Worm (Caenorhabditis elegans): Measurements from ENCODE around the gene F26F4.9.

F26F4.9 gene

ce11 chrIII:4875663-4876062 is 36.7 kb downstream of the F26F4.9 start:
- TF ChIP-seq C34F6.9 (tag; optimal IDR thresholded peaks at IDR 0.05) = peak; percentile 49
- peak; percentile 50 for TF ChIP-seq nhr-129 (tag; optimal IDR thresholded peaks at IDR 0.05)
- peak; percentile 9 for TF ChIP-seq sma-9 (GFP tag; optimal IDR thresholded peaks at IDR 0.05)
- no peak for TF ChIP-seq sma-9 (tag; optimal IDR thresholded peaks at IDR 0.05)
- no peak for TF ChIP-seq ztf-11 (tag; optimal IDR thresholded peaks at IDR 0.05)
- no peak for TF ChIP-seq elt-1 (tag; optimal IDR thresholded peaks at IDR 0.05)
- no peak for TF ChIP-seq fos-1 (tag; optimal IDR thresholded peaks at IDR 0.05)
- peak; percentile 4 for TF ChIP-seq lin-11 (tag; optimal IDR thresholded peaks at IDR 0.05)
- no peak for TF ChIP-seq ztf-1 (GFP tag; conservative IDR thresholded peaks at IDR 0.05)
- TF ChIP-seq blmp-1 (tag; optimal IDR thresholded peaks at IDR 0.05; ENCODE audit: insufficient read depth) = no peak
- TF ChIP-seq unc-39 (tag; optimal IDR thresholded peaks at IDR 0.05) = no peak
- no peak for TF ChIP-seq nhr-23 (tag; optimal IDR thresholded peaks at IDR 0.05)
- no peak for TF ChIP-seq nhr-77 (tag; optimal IDR thresholded peaks at IDR 0.05)
- no peak for TF ChIP-seq nhr-11 (tag; optimal IDR thresholded peaks at IDR 0.05)
- TF ChIP-seq alr-1 (tag; optimal IDR thresholded peaks at IDR 0.05) = no peak
- no peak for TF ChIP-seq mdl-1 (tag; optimal IDR thresholded peaks at IDR 0.05)

- TF ChIP-seq sma-3 (GFP tag; optimal IDR thresholded peaks at IDR 0.05) (no peak), skn-1 (tag; optimal IDR thresholded peaks at IDR 0.05) (no peak), nhr-25 (tag; optimal IDR thresholded peaks at IDR 0.05) (no peak), nhr-11 (tag; optimal IDR thresholded peaks at IDR 0.05) (no peak), unc-55 (GFP tag; optimal IDR thresholded peaks at IDR 0.05) (no peak), ama-1 (optimal IDR thresholded peaks at IDR 0.05) (no peak), snpc-4 (tag; optimal IDR thresholded peaks at IDR 0.05) (no peak), ztf-4 (tag; optimal IDR thresholded peaks at IDR 0.05) (no peak)
These were observed 37.6 kb downstream of the F26F4.9 start, which contains the start of gene C35D10.12 for ce11 chrIII:4874671-4875070. C35D10.12 (minus strand) TSS chrIII:4874771.

ce11 chrIII:4873395-4873794 is 38.9 kb downstream of the F26F4.9 start:
- TF ChIP-seq F13H6.1 (tag; optimal IDR thresholded peaks at IDR 0.05) (no peak), egl-27 (tag; optimal IDR thresholded peaks at IDR 0.05) (no peak), ztf-1 (GFP tag; conservative IDR thresholded peaks at IDR 0.05) (no peak), gmeb-1 (tag; optimal IDR thresholded peaks at IDR 0.05) (no peak), unc-62 (GFP tag; optimal IDR thresholded peaks at IDR 0.05) (no peak), sem-4 (tag; optimal IDR thresholded peaks at IDR 0.05) (no peak), unc-39 (tag; optimal IDR thresholded peaks at IDR 0.05) (no peak), unc-55 (GFP tag; optimal IDR thresholded peaks at IDR 0.05) (no peak)

- TF ChIP-seq ztf-1 (GFP tag; conservative IDR thresholded peaks at IDR 0.05) = no peak
- TF ChIP-seq egl-27 (tag; optimal IDR thresholded peaks at IDR 0.05) = no peak
- no peak for TF ChIP-seq R02D3.7 (tag; optimal IDR thresholded peaks at IDR 0.05)
- no peak for TF ChIP-seq fos-1 (tag; optimal IDR thresholded peaks at IDR 0.05)
- no peak for TF ChIP-seq dmd-4 (tag; optimal IDR thresholded peaks at IDR 0.05)
- no peak for TF ChIP-seq nhr-129 (tag; optimal IDR thresholded peaks at IDR 0.05)
- no peak for TF ChIP-seq mdl-1 (tag; optimal IDR thresholded peaks at IDR 0.05)
- no peak for TF ChIP-seq lin-39 (tag; optimal IDR thresholded peaks at IDR 0.05)
- TF ChIP-seq nhr-12 (tag; optimal IDR thresholded peaks at IDR 0.05) = no peak
- no peak for TF ChIP-seq ama-1 (optimal IDR thresholded peaks at IDR 0.05)
- TF ChIP-seq nhr-25 (tag; optimal IDR thresholded peaks at IDR 0.05) = no peak
- no peak for TF ChIP-seq nhr-11 (tag; optimal IDR thresholded peaks at IDR 0.05)
- no peak for TF ChIP-seq nhr-21 (tag; optimal IDR thresholded peaks at IDR 0.05)
- no peak for TF ChIP-seq crh-2 (tag; optimal IDR thresholded peaks at IDR 0.05)
- no peak for TF ChIP-seq lin-13 (GFP tag; optimal IDR thresholded peaks at IDR 0.05)
- no peak for TF ChIP-seq skn-1 (tag; optimal IDR thresholded peaks at IDR 0.05)
- no peak for TF ChIP-seq aly-2 (tag; optimal IDR thresholded peaks at IDR 0.05)
- TF ChIP-seq ceh-82 (tag; optimal IDR thresholded peaks at IDR 0.05) = no peak
These were observed 41.8 kb downstream of the F26F4.9 start, which contains the start of gene gipc-1 for ce11 chrIII:4870478-4870877. gipc-1 (plus strand) TSS chrIII:4870778.

ce11 chrIII:4868643-4869042 is 43.7 kb downstream of the F26F4.9 start, which contains the start of the genes msd-4 and C35D10.3:
msd-4 (minus strand) TSS chrIII:4868743.
C35D10.3 (plus strand) TSS chrIII:4868921.
- TF ChIP-seq blmp-1 (tag; optimal IDR thresholded peaks at IDR 0.05; ENCODE audit: insufficient read depth) = no peak
- TF ChIP-seq Y55F3AM.14 (GFP tag; optimal IDR thresholded peaks at IDR 0.05) = no peak
- no peak for TF ChIP-seq ceh-16 (tag; optimal IDR thresholded peaks at IDR 0.05)
- TF ChIP-seq ztf-11 (tag; optimal IDR thresholded peaks at IDR 0.05) = no peak
- no peak for TF ChIP-seq nhr-23 (tag; optimal IDR thresholded peaks at IDR 0.05)
- TF ChIP-seq nhr-237 (tag; optimal IDR thresholded peaks at IDR 0.05) = no peak
- no peak for TF ChIP-seq fos-1 (tag; optimal IDR thresholded peaks at IDR 0.05)
- TF ChIP-seq egl-27 (tag; optimal IDR thresholded peaks at IDR 0.05) = no peak
- no peak for TF ChIP-seq mab-5 (tag; optimal IDR thresholded peaks at IDR 0.05)
